Worm (Caenorhabditis elegans) whole organism, L1 larva: Measurements from ENCODE around the gene C25F6.1.

ENCODE experiments used
- C04F5.9 ChIP-seq: sonication (generic microtip); optimal IDR thresholded peaks from 2 replicates; lab custom pipeline; 2016; ENCODE audit warnings: missing genetic modification characterization, missing compliant biosample characterization
- C16A3.4 ChIP-seq: fragments of 150-350 bp; optimal IDR thresholded peaks from 2 replicates; lab custom pipeline; 2014; ENCODE audit warnings: missing biosample characterization, missing genetic modification characterization
- F16B12.6 ChIP-seq: fragments of 150-350 bp; optimal IDR thresholded peaks from 2 replicates; lab custom pipeline; 2014; ENCODE audit warnings: missing biosample characterization, missing genetic modification characterization
- aly-2 ChIP-seq: fragments of 150-350 bp; optimal IDR thresholded peaks from 2 replicates; lab custom pipeline; 2014; ENCODE audit warnings: missing biosample characterization, missing genetic modification characterization
- ama-1 ChIP-seq: fragments of 150-350 bp; optimal IDR thresholded peaks from 2 replicates; lab custom pipeline; 2014
- blmp-1 ChIP-seq: fragments of 150-350 bp; optimal IDR thresholded peaks from 2 replicates; lab custom pipeline; 2014; ENCODE audit warnings: missing biosample characterization, missing genetic modification characterization
- ceh-63 ChIP-seq: fragments of 200-800 bp; sonication (Bioruptor generic); optimal IDR thresholded peaks from 2 replicates; lab custom pipeline; 2018; ENCODE audit warnings: mild to moderate bottlenecking, missing genetic modification characterization, missing compliant biosample characterization
- ceh-88 ChIP-seq: fragments of 200-800 bp; sonication (Bioruptor generic); IDR thresholded peaks from 2 replicates; pipeline ENCODE4 v1.3.6; 2022; ENCODE audit warnings: missing genetic modification characterization, missing compliant biosample characterization
- ces-1 ChIP-seq: fragments of 150-350 bp; optimal IDR thresholded peaks from 2 replicates; lab custom pipeline; 2014; ENCODE audit warnings: missing biosample characterization, missing genetic modification reagents, missing genetic modification characterization
- dpl-1 ChIP-seq, 3 experiments: fragments of 150-350 bp in 2 of 3; sonication (generic microtip) in 1 of 3; optimal IDR thresholded peaks; 2 replicates each; lab custom pipeline; 2014 to 2017; ENCODE audit warnings: missing biosample characterization in 3 of 3, missing genetic modification characterization in 3 of 3, missing genetic modification reagents in 3 of 3
- dsc-1 ChIP-seq: sonication (generic microtip); optimal IDR thresholded peaks from 2 replicates; lab custom pipeline; 2016; ENCODE audit warnings: mild to moderate bottlenecking, missing genetic modification characterization, missing compliant biosample characterization
- efl-1 ChIP-seq, 4 experiments: fragments of 150-350 bp; optimal IDR thresholded peaks in 3 of 4; peaks in 1 of 4; 1 replicate in 1 of 4; 2 replicates in 3 of 4; lab custom pipeline; 2014; ENCODE audit warnings: missing biosample characterization in 2 of 4, missing genetic modification characterization in 2 of 4, missing genetic modification reagents in 2 of 4
- efl-3 ChIP-seq: fragments of 200-800 bp; sonication (Bioruptor generic); optimal IDR thresholded peaks from 2 replicates; lab custom pipeline; 2018; ENCODE audit warnings: mild to moderate bottlenecking, missing genetic modification characterization, missing compliant biosample characterization
- fkh-10 ChIP-seq: sonication (generic microtip); optimal IDR thresholded peaks from 2 replicates; lab custom pipeline; 2017; ENCODE audit warnings: missing biosample characterization, missing genetic modification reagents, missing genetic modification characterization
- fkh-8 ChIP-seq: sonication (generic microtip); optimal IDR thresholded peaks from 2 replicates; lab custom pipeline; 2016; ENCODE audit warnings: mild to moderate bottlenecking, missing genetic modification characterization, missing compliant biosample characterization
- grh-1 ChIP-seq: fragments of 200-800 bp; sonication (Bioruptor generic); IDR thresholded peaks from 2 replicates; pipeline ENCODE4 v1.3.6; 2022; ENCODE audit warnings: missing genetic modification reagents, missing genetic modification characterization, missing compliant biosample characterization
- hlh-17 ChIP-seq: fragments of 200-800 bp; sonication (Bioruptor generic); optimal IDR thresholded peaks from 2 replicates; lab custom pipeline; 2018; ENCODE audit warnings: missing genetic modification characterization, mild to moderate bottlenecking, missing compliant biosample characterization, moderate library complexity, borderline replicate concordance
- hlh-4 ChIP-seq: sonication (generic microtip); optimal IDR thresholded peaks from 2 replicates; lab custom pipeline; 2016; ENCODE audit warnings: mild to moderate bottlenecking, missing genetic modification characterization, missing compliant biosample characterization
- hpl-2 ChIP-seq: fragments of 150-350 bp; optimal IDR thresholded peaks from 2 replicates; lab custom pipeline; 2014; ENCODE audit warnings: missing biosample characterization, missing genetic modification reagents, missing genetic modification characterization
- isw-1 ChIP-seq: fragments of 200-800 bp; sonication (Bioruptor generic); IDR thresholded peaks from 2 replicates; pipeline ENCODE4 v1.3.6; 2022; ENCODE audit warnings: missing genetic modification characterization, missing compliant biosample characterization
- jun-1 ChIP-seq: fragments of 150-350 bp; optimal IDR thresholded peaks from 2 replicates; lab custom pipeline; 2014; ENCODE audit warnings: missing biosample characterization, missing genetic modification reagents, missing genetic modification characterization
- lin-13 ChIP-seq: fragments of 150-350 bp; optimal IDR thresholded peaks from 2 replicates; lab custom pipeline; 2014; ENCODE audit warnings: missing biosample characterization, missing genetic modification reagents, missing genetic modification characterization
- lin-14 ChIP-seq: fragments of 200-800 bp; sonication (Bioruptor generic); optimal IDR thresholded peaks from 2 replicates; lab custom pipeline; 2018; ENCODE audit warnings: mild to moderate bottlenecking, missing genetic modification characterization, moderate library complexity, missing compliant biosample characterization
- lin-15B ChIP-seq: fragments of 150-350 bp; sonication (generic microtip); optimal IDR thresholded peaks from 3 replicates; lab custom pipeline; 2014; ENCODE audit warnings: missing biosample characterization, missing genetic modification characterization
- lin-39 ChIP-seq: fragments of 150-350 bp; optimal IDR thresholded peaks from 2 replicates; lab custom pipeline; 2014; ENCODE audit warnings: missing biosample characterization, missing genetic modification reagents, missing genetic modification characterization
- lir-3 ChIP-seq: sonication (generic microtip); optimal IDR thresholded peaks from 2 replicates; lab custom pipeline; 2016; ENCODE audit warnings: mild to moderate bottlenecking, missing genetic modification characterization, moderate library complexity, missing compliant biosample characterization; ENCODE audit not compliant: poor library complexity
- mab-9 ChIP-seq: fragments of 200-800 bp; sonication (Bioruptor generic); IDR thresholded peaks from 2 replicates; pipeline ENCODE4 v1.3.6; 2022; ENCODE audit warnings: missing genetic modification reagents, missing genetic modification characterization, missing compliant biosample characterization
- mdl-1 ChIP-seq, 2 experiments: fragments of 150-350 bp; optimal IDR thresholded peaks; 2 replicates each; lab custom pipeline; 2014 to 2017; ENCODE audit warnings: missing biosample characterization in 2 of 2, missing genetic modification characterization in 2 of 2, inconsistent platforms in 1 of 2
- nhr-19 ChIP-seq: fragments of 200-800 bp; sonication (Bioruptor generic); conservative IDR thresholded peaks from 2 replicates; pipeline ENCODE4 v1.3.6; 2022; ENCODE audit warnings: missing genetic modification characterization, missing compliant biosample characterization
- nhr-20 ChIP-seq: sonication (generic microtip); optimal IDR thresholded peaks from 2 replicates; lab custom pipeline; 2016; ENCODE audit warnings: mild to moderate bottlenecking, missing genetic modification characterization, missing compliant biosample characterization
- nhr-237 ChIP-seq: fragments of 150-350 bp; optimal IDR thresholded peaks from 2 replicates; lab custom pipeline; 2014; ENCODE audit warnings: missing biosample characterization, missing genetic modification characterization
- nhr-28 ChIP-seq: fragments of 150-350 bp; optimal IDR thresholded peaks from 2 replicates; lab custom pipeline; 2014; ENCODE audit warnings: missing biosample characterization, missing genetic modification characterization
- nhr-47 ChIP-seq: sonication (generic microtip); optimal IDR thresholded peaks from 2 replicates; lab custom pipeline; 2016; ENCODE audit warnings: mild to moderate bottlenecking, missing genetic modification characterization, moderate library complexity, missing compliant biosample characterization
- nhr-84 ChIP-seq: sonication (generic microtip); optimal IDR thresholded peaks from 2 replicates; lab custom pipeline; 2017; ENCODE audit warnings: missing biosample characterization, missing genetic modification characterization
- nhr-85 ChIP-seq: sonication (generic microtip); peaks from one replicate; lab custom pipeline; 2016; ENCODE audit warnings: missing genetic modification characterization, inconsistent platforms, missing compliant biosample characterization
- rnt-1 ChIP-seq: sonication (generic microtip); optimal IDR thresholded peaks from 2 replicates; lab custom pipeline; 2016; ENCODE audit warnings: mild to moderate bottlenecking, missing genetic modification characterization, moderate library complexity, missing compliant biosample characterization
- skn-1 ChIP-seq: fragments of 150-350 bp; optimal IDR thresholded peaks from 2 replicates; lab custom pipeline; 2014; ENCODE audit warnings: missing biosample characterization, missing genetic modification characterization
- snpc-4 ChIP-seq: fragments of 150-350 bp; optimal IDR thresholded peaks from 2 replicates; lab custom pipeline; 2014; ENCODE audit warnings: missing biosample characterization, missing genetic modification characterization
- snu-23 ChIP-seq: sonication (generic microtip); optimal IDR thresholded peaks from 2 replicates; lab custom pipeline; 2016; ENCODE audit warnings: missing genetic modification characterization, missing compliant biosample characterization
- sox-4 ChIP-seq: sonication (generic microtip); optimal IDR thresholded peaks from 2 replicates; lab custom pipeline; 2016; ENCODE audit warnings: missing genetic modification characterization, missing compliant biosample characterization
- sptf-1 ChIP-seq: fragments of 150-350 bp; optimal IDR thresholded peaks from 2 replicates; lab custom pipeline; 2014; ENCODE audit warnings: missing biosample characterization, missing genetic modification characterization
- swsn-7 ChIP-seq: sonication (generic microtip); optimal IDR thresholded peaks from 2 replicates; lab custom pipeline; 2016; ENCODE audit warnings: missing genetic modification characterization, missing compliant biosample characterization
- tbx-2 ChIP-seq: sonication (generic microtip); optimal IDR thresholded peaks from 2 replicates; lab custom pipeline; 2016; ENCODE audit warnings: missing genetic modification characterization, missing compliant biosample characterization
- tlp-1 ChIP-seq: fragments of 150-350 bp; optimal IDR thresholded peaks from 2 replicates; lab custom pipeline; 2014; ENCODE audit warnings: missing biosample characterization, missing genetic modification characterization
- unc-130 ChIP-seq: fragments of 150-350 bp; optimal IDR thresholded peaks from 2 replicates; lab custom pipeline; 2017; ENCODE audit warnings: missing biosample characterization, missing genetic modification characterization, inconsistent platforms
- unc-62 ChIP-seq: fragments of 150-350 bp; optimal IDR thresholded peaks from 2 replicates; lab custom pipeline; 2014; ENCODE audit warnings: missing biosample characterization, missing genetic modification reagents, missing genetic modification characterization
- unc-86 ChIP-seq: sonication (generic microtip); optimal IDR thresholded peaks from 2 replicates; lab custom pipeline; 2016; ENCODE audit warnings: missing genetic modification characterization, missing compliant biosample characterization
- unc-98 ChIP-seq: fragments of 200-800 bp; sonication (Bioruptor generic); IDR thresholded peaks from 2 replicates; pipeline ENCODE4 v1.3.6; 2022; ENCODE audit warnings: missing genetic modification characterization, missing compliant biosample characterization
- vab-15 ChIP-seq: sonication (generic microtip); optimal IDR thresholded peaks from 2 replicates; lab custom pipeline; 2017; ENCODE audit warnings: missing genotype, mild to moderate bottlenecking, missing genetic modification characterization, missing compliant biosample characterization
- zag-1 ChIP-seq: fragments of 150-350 bp; optimal IDR thresholded peaks from 2 replicates; lab custom pipeline; 2014; ENCODE audit warnings: missing biosample characterization, missing genetic modification characterization
- zip-4 ChIP-seq: fragments of 200-800 bp; sonication (Bioruptor generic); optimal IDR thresholded peaks from 2 replicates; lab custom pipeline; 2018; ENCODE audit warnings: mild to moderate bottlenecking, missing genetic modification characterization, moderate library complexity, missing compliant biosample characterization
- ztf-11 ChIP-seq, 2 experiments: sonication (generic microtip); optimal IDR thresholded peaks; 2 replicates each; lab custom pipeline; 2016 to 2017; ENCODE audit warnings: missing genetic modification characterization in 2 of 2, missing biosample characterization in 1 of 2, missing compliant biosample characterization in 1 of 2
- ztf-4 ChIP-seq: fragments of 150-350 bp; optimal IDR thresholded peaks from 2 replicates; lab custom pipeline; 2014; ENCODE audit warnings: missing biosample characterization, missing genetic modification characterization

C25F6.1 gene

DNA sequence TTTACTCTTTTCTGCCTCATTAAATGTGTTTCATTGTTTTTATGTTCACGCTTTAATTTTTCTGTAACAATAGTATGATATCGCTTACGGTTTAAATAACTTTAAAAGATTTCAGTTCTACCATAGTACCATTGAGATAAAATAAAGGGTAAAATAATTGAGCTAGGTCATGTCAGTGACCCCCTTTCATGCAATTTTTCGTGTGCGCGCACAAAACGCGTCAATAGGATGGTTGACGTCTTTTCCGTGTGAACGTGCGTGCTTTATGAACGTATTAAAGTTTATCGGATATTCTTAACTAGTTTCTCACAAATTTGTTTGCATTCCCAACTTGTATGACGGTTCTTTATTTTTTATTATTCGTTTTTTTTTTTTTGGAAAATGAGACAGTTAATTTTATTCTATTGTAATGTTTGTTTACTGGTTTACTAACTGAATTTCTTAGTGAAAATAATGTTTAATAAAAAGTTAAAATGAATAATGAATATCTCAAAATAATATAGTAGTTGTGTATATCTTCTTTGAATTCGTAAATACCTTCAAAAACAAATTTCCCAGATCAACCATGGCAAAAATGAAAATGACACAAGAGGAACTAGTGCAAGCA, at the start of gene C25F6.1:
TSS of gene C25F6.1 (plus strand) at position 557 of the 607 bp plus-strand sequence.
- TF ChIP-seq efl-1 (optimal IDR thresholded peaks at IDR 0.05; lab: Kevin White, UChicago) (no peak), efl-1 (GFP tag; optimal IDR thresholded peaks at IDR 0.05 in 1 of 2; lab: Kevin White, UChicago) (no peak), nhr-85 (tag; lab: Kevin White, UChicago) (peak; percentile 28), aly-2 (no peak), unc-62 (GFP tag; lab: Kevin White, UChicago) (no peak), vab-15 (tag; lab: Kevin White, UChicago) (no peak), isw-1 (GFP tag; lab: Robert Waterston, UW) (no peak), C16A3.4 (tag; lab: Kevin White, UChicago) (no peak), unc-130 (tag; lab: Kevin White, UChicago) (peak; percentile 23), sox-4 (no peak), nhr-237 (tag; lab: Kevin White, UChicago) (no peak), nhr-19 (GFP tag; lab: Robert Waterston, UW) (no peak), hlh-4 (tag; lab: Kevin White, UChicago) (no peak), sptf-1 (tag; lab: Kevin White, UChicago) (no peak), nhr-28 (no peak), ztf-4 (tag; lab: Kevin White, UChicago) (no peak), hlh-17 (GFP tag; lab: Kevin White, UChicago) (no peak), grh-1 (GFP tag; lab: Robert Waterston, UW) (no peak), unc-98 (GFP tag; lab: Robert Waterston, UW) (no peak), skn-1 (tag; lab: Kevin White, UChicago) (no peak), blmp-1 (tag; lab: Kevin White, UChicago) (peak; percentile 42), swsn-7 (tag; lab: Kevin White, UChicago) (peak; percentile 16), tbx-2 (tag; lab: Kevin White, UChicago) (no peak), lin-39 (no peak), nhr-47 (no peak), ces-1 (GFP tag; lab: Kevin White, UChicago) (no peak), snu-23 (GFP tag; lab: Kevin White, UChicago) (peak; percentile 52), nhr-20 (tag; lab: Kevin White, UChicago) (peak; percentile 35), tlp-1 (no peak), ceh-63 (GFP tag; lab: Kevin White, UChicago) (no peak), mdl-1 (tag; optimal IDR thresholded peaks at IDR 0.05; lab: Kevin White, UChicago) (no peak), lir-3 (tag; lab: Kevin White, UChicago) (no peak), dsc-1 (tag; lab: Kevin White, UChicago) (peak; percentile 5), jun-1 (tag; lab: Kevin White, UChicago) (no peak), zip-4 (no peak), lin-14 (GFP tag; lab: Kevin White, UChicago) (peak; percentile 65), mab-9 (GFP tag; lab: Robert Waterston, UW) (no peak), unc-86 (tag; lab: Kevin White, UChicago) (no peak), C04F5.9 (tag; lab: Kevin White, UChicago) (no peak), lin-13 (no peak), rnt-1 (peak; percentile 33), lin-15B (tag; lab: Kevin White, UChicago) (no peak), dpl-1 (GFP tag; optimal IDR thresholded peaks at IDR 0.05; lab: Kevin White, UChicago) (peak in 2 of 3 experiments; percentile 1 to 31), efl-3 (GFP tag; lab: Kevin White, UChicago) (no peak), ceh-88 (GFP tag; lab: Robert Waterston, UW) (no peak), fkh-8 (tag; lab: Kevin White, UChicago) (no peak), ama-1 (lab: Kevin White, UChicago) (no peak), hpl-2 (GFP tag; lab: Kevin White, UChicago) (no peak), fkh-10 (GFP tag; lab: Kevin White, UChicago) (no peak), ztf-11 (tag; optimal IDR thresholded peaks at IDR 0.05; lab: Kevin White, UChicago) (no peak), nhr-84 (no peak), snpc-4 (tag; lab: Kevin White, UChicago) (no peak), F16B12.6 (tag; lab: Kevin White, UChicago) (no peak), zag-1 (tag; lab: Kevin White, UChicago) (no peak)
